Fruit fly (Drosophila melanogaster): ENCODE results near the gene CG16984.
A peak's percentile ranks its signal among the peaks of the same experiment; 100 is the strongest.

Gene CG16984

dm6 chr3L:2582753-2583536 lies 12.6 kb upstream of the CG16984 start:
- TF ChIP-seq usp (GFP tag; optimal IDR thresholded peaks at IDR 0.05) (no peak), EcR (GFP tag; optimal IDR thresholded peaks at IDR 0.05) (peak in 1 of 2 experiments; percentile 42)

- peak in 1 of 2 experiments; percentile 60 for TF ChIP-seq EcR (GFP tag; optimal IDR thresholded peaks at IDR 0.05)
- TF ChIP-seq CG8478 (optimal IDR thresholded peaks at IDR 0.05): no peak
These were observed 12.1 kb upstream of the CG16984 start for dm6 chr3L:2583537-2583870.

- TF ChIP-seq EcR (GFP tag; optimal IDR thresholded peaks at IDR 0.05) (peak in 1 of 2 experiments; percentile 59), psq (optimal IDR thresholded peaks at IDR 0.05) (no peak)
These were observed 11.3 kb upstream of the CG16984 start for dm6 chr3L:2584119-2584805.

- TF ChIP-seq pan (optimal IDR thresholded peaks at IDR 0.05) (no peak), EcR (GFP tag; optimal IDR thresholded peaks at IDR 0.05) (no peak), psq (optimal IDR thresholded peaks at IDR 0.05) (no peak), Dll (optimal IDR thresholded peaks at IDR 0.05) (no peak), CG8478 (optimal IDR thresholded peaks at IDR 0.05) (no peak), usp (GFP tag; optimal IDR thresholded peaks at IDR 0.05) (no peak)
These were observed 10.8 kb upstream of the CG16984 start for dm6 chr3L:2584827-2585226.

dm6 chr3L:2585794-2586741 lies 9.5 kb upstream of the CG16984 start, which contains the start of gene msn:
msn (minus strand) TSS chr3L:2586540.
- no peak for TF ChIP-seq usp (GFP tag; optimal IDR thresholded peaks at IDR 0.05)
- TF ChIP-seq pan (optimal IDR thresholded peaks at IDR 0.05): no peak
- no peak for TF ChIP-seq Dll (optimal IDR thresholded peaks at IDR 0.05)
- TF ChIP-seq psq (optimal IDR thresholded peaks at IDR 0.05): no peak
- peak; percentile 7 for TF ChIP-seq CG8478 (optimal IDR thresholded peaks at IDR 0.05)

- TF ChIP-seq usp (GFP tag; optimal IDR thresholded peaks at IDR 0.05): no peak
- no peak for TF ChIP-seq psq (optimal IDR thresholded peaks at IDR 0.05)
- TF ChIP-seq pan (optimal IDR thresholded peaks at IDR 0.05): no peak
- no peak for TF ChIP-seq EcR (GFP tag; optimal IDR thresholded peaks at IDR 0.05)
- TF ChIP-seq Dll (optimal IDR thresholded peaks at IDR 0.05): no peak
- no peak for TF ChIP-seq CG8478 (optimal IDR thresholded peaks at IDR 0.05)
These were observed 8.6 kb upstream of the CG16984 start, which contains the start of gene RpL8 for dm6 chr3L:2586804-2587561. RpL8 (plus strand) TSS chr3L:2587456.

dm6 chr3L:2587562-2587918 lies 8.0 kb upstream of the CG16984 start:
- TF ChIP-seq usp (GFP tag; optimal IDR thresholded peaks at IDR 0.05): no peak
- TF ChIP-seq CG8478 (optimal IDR thresholded peaks at IDR 0.05): no peak
- no peak for TF ChIP-seq EcR (GFP tag; optimal IDR thresholded peaks at IDR 0.05)
- TF ChIP-seq Dll (optimal IDR thresholded peaks at IDR 0.05): no peak
- TF ChIP-seq pan (optimal IDR thresholded peaks at IDR 0.05): no peak
- no peak for TF ChIP-seq psq (optimal IDR thresholded peaks at IDR 0.05)

- TF ChIP-seq Dll (optimal IDR thresholded peaks at IDR 0.05) (no peak), psq (optimal IDR thresholded peaks at IDR 0.05) (no peak), CG8478 (optimal IDR thresholded peaks at IDR 0.05) (no peak), pan (optimal IDR thresholded peaks at IDR 0.05) (no peak), EcR (GFP tag; optimal IDR thresholded peaks at IDR 0.05) (no peak), usp (GFP tag; optimal IDR thresholded peaks at IDR 0.05) (no peak)
These were observed 7.3 kb upstream of the CG16984 start for dm6 chr3L:2588306-2588705.

dm6 chr3L:2589167-2589910 lies 6.2 kb upstream of the CG16984 start, which contains the start of gene dos:
dos (plus strand) TSS chr3L:2589414.
- no peak for TF ChIP-seq pan (optimal IDR thresholded peaks at IDR 0.05)
- no peak for TF ChIP-seq EcR (GFP tag; optimal IDR thresholded peaks at IDR 0.05)
- no peak for TF ChIP-seq CG8478 (optimal IDR thresholded peaks at IDR 0.05)

- TF ChIP-seq usp (GFP tag; optimal IDR thresholded peaks at IDR 0.05): no peak
- no peak for TF ChIP-seq pan (optimal IDR thresholded peaks at IDR 0.05)
- TF ChIP-seq CG8478 (optimal IDR thresholded peaks at IDR 0.05): no peak
- TF ChIP-seq Dll (optimal IDR thresholded peaks at IDR 0.05): no peak
- no peak for TF ChIP-seq psq (optimal IDR thresholded peaks at IDR 0.05)
- TF ChIP-seq EcR (GFP tag; optimal IDR thresholded peaks at IDR 0.05): no peak
These were observed 5.4 kb upstream of the CG16984 start for dm6 chr3L:2589911-2590763.

Measured in whole organism.